Worm (Caenorhabditis elegans) whole organism, L4 larva: ENCODE results near the gene spe-45.
A peak's percentile ranks its signal among the peaks of the same experiment; 100 is the strongest.

ENCODE experiments used
- D1046.2 ChIP-seq: fragments of 200-800 bp; sonication (Bioruptor generic); IDR thresholded peaks from 2 replicates; pipeline ENCODE4 v1.3.6; 2022; ENCODE audit warnings: missing genetic modification characterization, missing compliant biosample characterization
- F37D6.2 ChIP-seq: sonication (generic microtip); optimal IDR thresholded peaks from 2 replicates; lab custom pipeline; 2016; ENCODE audit warnings: mild to moderate bottlenecking, missing genetic modification characterization, missing compliant biosample characterization
- F44E2.7 ChIP-seq: fragments of 200-800 bp; sonication (Bioruptor generic); IDR thresholded peaks from 2 replicates; pipeline ENCODE4 v2.1.2; 2022; ENCODE audit warnings: missing genetic modification characterization, missing compliant biosample characterization
- F49E8.2 ChIP-seq: sonication (generic microtip); optimal IDR thresholded peaks from 2 replicates; lab custom pipeline; 2016; ENCODE audit warnings: missing compliant biosample characterization, mild to moderate bottlenecking, missing genetic modification characterization, borderline replicate concordance
- R02D3.7 ChIP-seq: fragments of 150-350 bp; sonication (generic microtip); optimal IDR thresholded peaks from 3 replicates; lab custom pipeline; 2014; ENCODE audit warnings: missing biosample characterization, missing genetic modification characterization
- T26A8.4 ChIP-seq: fragments of 200-800 bp; sonication (Bioruptor generic); IDR thresholded peaks from 2 replicates; pipeline ENCODE4 v1.3.6; 2022; ENCODE audit warnings: missing genetic modification characterization, missing compliant biosample characterization
- Y105C5A.15 ChIP-seq: fragments of 200-800 bp; sonication (Bioruptor generic); IDR thresholded peaks from 2 replicates; pipeline ENCODE4 v1.3.6; 2022; ENCODE audit warnings: missing genetic modification characterization, missing compliant biosample characterization
- Y48G9A.11 ChIP-seq: fragments of 200-800 bp; sonication (Bioruptor generic); IDR thresholded peaks from 2 replicates; pipeline ENCODE4 v1.3.6; 2022; ENCODE audit warnings: missing genetic modification reagents, missing genetic modification characterization, missing compliant biosample characterization
- Y75B8A.6 ChIP-seq: fragments of 200-800 bp; sonication (Bioruptor generic); IDR thresholded peaks from 2 replicates; pipeline ENCODE4 v1.3.6; 2022; ENCODE audit warnings: missing genetic modification reagents, missing genetic modification characterization, missing compliant biosample characterization
- ZK337.2 ChIP-seq: fragments of 200-800 bp; sonication (Bioruptor generic); IDR thresholded peaks from 2 replicates; pipeline ENCODE4 v1.3.6; 2022; ENCODE audit warnings: missing genetic modification reagents, missing genetic modification characterization, missing compliant biosample characterization
- ZK546.5 ChIP-seq, 2 experiments: sonication (generic microtip); optimal IDR thresholded peaks; 2 replicates each; lab custom pipeline; 2017; ENCODE audit warnings: missing biosample characterization in 2 of 2, missing genetic modification characterization in 2 of 2
- aly-2 ChIP-seq: sonication (generic microtip); optimal IDR thresholded peaks from 2 replicates; lab custom pipeline; 2018; ENCODE audit warnings: missing biosample characterization, missing genetic modification characterization
- ama-1 ChIP-seq: fragments of 150-350 bp; optimal IDR thresholded peaks from 2 replicates; lab custom pipeline; 2014; ENCODE audit warnings: inconsistent platforms, mixed read lengths
- ceh-20 ChIP-seq: fragments of 200-800 bp; sonication (Bioruptor generic); IDR thresholded peaks from 2 replicates; pipeline ENCODE4 v1.3.6; 2022; ENCODE audit warnings: missing genetic modification reagents, missing genetic modification characterization, missing compliant biosample characterization
- ceh-28 ChIP-seq: fragments of 150-350 bp; optimal IDR thresholded peaks from 2 replicates; lab custom pipeline; 2014; ENCODE audit warnings: missing biosample characterization, missing genetic modification reagents, missing genetic modification characterization
- ceh-32 ChIP-seq: sonication (generic microtip); optimal IDR thresholded peaks from 2 replicates; lab custom pipeline; 2016; ENCODE audit warnings: mild to moderate bottlenecking, missing genetic modification characterization, missing compliant biosample characterization; ENCODE audit not compliant: poor library complexity
- ces-1 ChIP-seq: fragments of 150-350 bp; sonication (generic microtip); optimal IDR thresholded peaks from 4 replicates; lab custom pipeline; 2014; ENCODE audit warnings: missing biosample characterization, missing genetic modification reagents, missing genetic modification characterization
- cey-2 ChIP-seq: sonication (generic microtip); optimal IDR thresholded peaks from 3 replicates; lab custom pipeline; 2017; ENCODE audit warnings: missing genetic modification characterization, mild to moderate bottlenecking, missing compliant biosample characterization, antibody characterized with exemption, borderline replicate concordance; ENCODE audit not compliant: insufficient read depth
- daf-16 ChIP-seq, 3 experiments: sonication (generic microtip); optimal IDR thresholded peaks; 2 replicates each; lab custom pipeline; 2016 to 2017; ENCODE audit warnings: missing genetic modification characterization in 3 of 3, missing genetic modification reagents in 3 of 3, mild to moderate bottlenecking in 2 of 3, missing compliant biosample characterization in 2 of 3, missing biosample characterization in 1 of 3, moderate library complexity in 1 of 3
- daf-19 ChIP-seq: fragments of 200-800 bp; sonication (Bioruptor generic); conservative IDR thresholded peaks from 2 replicates; pipeline ENCODE4 v1.3.6; 2022; ENCODE audit warnings: missing genetic modification characterization, missing compliant biosample characterization
- dmd-6 ChIP-seq: fragments of 200-800 bp; sonication (Bioruptor generic); IDR thresholded peaks from 2 replicates; pipeline ENCODE4 v1.3.6; 2022; ENCODE audit warnings: missing genetic modification reagents, missing genetic modification characterization, missing compliant biosample characterization
- dmd-8 ChIP-seq: fragments of 200-800 bp; sonication (Bioruptor generic); IDR thresholded peaks from 2 replicates; pipeline ENCODE4 v1.3.6; 2022; ENCODE audit warnings: missing genetic modification characterization, missing compliant biosample characterization
- duxl-1 ChIP-seq: sonication (generic microtip); optimal IDR thresholded peaks from 2 replicates; lab custom pipeline; 2016; ENCODE audit warnings: mild to moderate bottlenecking, missing genetic modification characterization, moderate library complexity, missing compliant biosample characterization; ENCODE audit not compliant: poor library complexity
- egl-27 ChIP-seq: sonication (generic microtip); optimal IDR thresholded peaks from 3 replicates; lab custom pipeline; 2017; ENCODE audit warnings: missing biosample characterization, missing genetic modification reagents, missing genetic modification characterization
- egl-43 ChIP-seq: fragments of 200-800 bp; sonication (Bioruptor generic); IDR thresholded peaks from 2 replicates; pipeline ENCODE4 v1.3.6; 2022; ENCODE audit warnings: missing genetic modification reagents, missing genetic modification characterization, missing compliant biosample characterization
- fos-1 ChIP-seq: fragments of 150-350 bp; optimal IDR thresholded peaks from 2 replicates; lab custom pipeline; 2014; ENCODE audit warnings: missing biosample characterization, missing genetic modification characterization
- hlh-11 ChIP-seq: fragments of 200-800 bp; sonication (Bioruptor generic); optimal IDR thresholded peaks from 2 replicates; lab custom pipeline; 2018; ENCODE audit warnings: mild to moderate bottlenecking, missing genetic modification characterization, missing compliant biosample characterization
- jun-1 ChIP-seq: fragments of 150-350 bp; optimal IDR thresholded peaks from 2 replicates; lab custom pipeline; 2014; ENCODE audit warnings: missing biosample characterization, missing genetic modification reagents, missing genetic modification characterization
- lim-7 ChIP-seq: fragments of 200-800 bp; sonication (Bioruptor generic); IDR thresholded peaks from 2 replicates; pipeline ENCODE4 v1.3.6; 2022; ENCODE audit warnings: missing genetic modification characterization, missing compliant biosample characterization
- lin-13 ChIP-seq: fragments of 150-350 bp; optimal IDR thresholded peaks from 2 replicates; lab custom pipeline; 2014; ENCODE audit warnings: missing biosample characterization, missing genetic modification reagents, missing genetic modification characterization
- lin-39 ChIP-seq: fragments of 150-350 bp; optimal IDR thresholded peaks from 2 replicates; lab custom pipeline; 2014; ENCODE audit warnings: missing biosample characterization, missing genetic modification reagents, missing genetic modification characterization
- lir-3 ChIP-seq: sonication (generic microtip); optimal IDR thresholded peaks from 2 replicates; lab custom pipeline; 2016; ENCODE audit warnings: mild to moderate bottlenecking, missing genetic modification characterization, missing compliant biosample characterization
- madf-5 ChIP-seq, 2 experiments: fragments of 200-800 bp; sonication (Bioruptor generic); IDR thresholded peaks; 2 replicates each; pipeline ENCODE4 v1.3.6; 2022; ENCODE audit warnings: missing compliant biosample characterization in 2 of 2, missing genetic modification characterization in 2 of 2
- madf-9 ChIP-seq: fragments of 200-800 bp; sonication (Bioruptor generic); conservative IDR thresholded peaks from 2 replicates; pipeline ENCODE4 v1.3.6; 2022; ENCODE audit warnings: missing genetic modification reagents, missing genetic modification characterization, missing compliant biosample characterization
- mdl-1 ChIP-seq, 2 experiments: fragments of 150-350 bp in 1 of 2; sonication (generic microtip) in 1 of 2; optimal IDR thresholded peaks; 2 replicates each; lab custom pipeline; 2014 to 2017; ENCODE audit warnings: missing biosample characterization in 2 of 2, missing genetic modification characterization in 2 of 2
- mes-2 ChIP-seq: sonication (generic microtip); optimal IDR thresholded peaks from 2 replicates; lab custom pipeline; 2016; ENCODE audit warnings: missing genotype, mild to moderate bottlenecking, missing genetic modification characterization, missing compliant biosample characterization; ENCODE audit not compliant: poor library complexity, severe bottlenecking
- nhr-237 ChIP-seq: sonication (generic microtip); optimal IDR thresholded peaks from 2 replicates; lab custom pipeline; 2017; ENCODE audit warnings: missing biosample characterization, missing genetic modification characterization
- nhr-25 ChIP-seq: sonication (generic microtip); optimal IDR thresholded peaks from 2 replicates; lab custom pipeline; 2017; ENCODE audit warnings: missing genetic modification characterization, mild to moderate bottlenecking, missing compliant biosample characterization, antibody characterized with exemption, moderate library complexity, borderline replicate concordance; ENCODE audit not compliant: insufficient read depth
- nhr-41 ChIP-seq: fragments of 200-800 bp; sonication (Bioruptor generic); IDR thresholded peaks from 2 replicates; pipeline ENCODE4 v1.3.6; 2022; ENCODE audit warnings: missing genetic modification reagents, missing genetic modification characterization, missing compliant biosample characterization
- nhr-42 ChIP-seq: fragments of 200-800 bp; sonication (Bioruptor generic); IDR thresholded peaks from 2 replicates; pipeline ENCODE4 v1.3.6; 2022; ENCODE audit warnings: missing genetic modification characterization, missing compliant biosample characterization
- nhr-6 ChIP-seq: fragments of 150-350 bp; optimal IDR thresholded peaks from 2 replicates; lab custom pipeline; 2014; ENCODE audit warnings: missing biosample characterization, missing genetic modification characterization
- php-3 ChIP-seq: fragments of 200-800 bp; sonication (Bioruptor generic); IDR thresholded peaks from 2 replicates; pipeline ENCODE4 v1.3.6; 2022; ENCODE audit warnings: missing genetic modification reagents, missing genetic modification characterization, missing compliant biosample characterization
- rbr-2 ChIP-seq: sonication (generic microtip); optimal IDR thresholded peaks from 2 replicates; lab custom pipeline; 2016; ENCODE audit warnings: missing genotype, missing genetic modification characterization, missing compliant biosample characterization
- sdz-12 ChIP-seq: fragments of 200-800 bp; sonication (Bioruptor generic); optimal IDR thresholded peaks from 2 replicates; lab custom pipeline; 2018; ENCODE audit warnings: mild to moderate bottlenecking, missing genetic modification characterization, missing compliant biosample characterization
- snpc-4 ChIP-seq: fragments of 150-350 bp; optimal IDR thresholded peaks from 2 replicates; lab custom pipeline; 2014; ENCODE audit warnings: missing biosample characterization, missing genetic modification characterization
- spr-3 ChIP-seq: fragments of 200-800 bp; sonication (Bioruptor generic); optimal IDR thresholded peaks from 2 replicates; lab custom pipeline; 2018; ENCODE audit warnings: mild to moderate bottlenecking, missing genetic modification characterization, missing compliant biosample characterization
- tra-1 ChIP-seq: fragments of 200-800 bp; sonication (Bioruptor generic); IDR thresholded peaks from 2 replicates; pipeline ENCODE4 v1.3.6; 2022; ENCODE audit warnings: missing genetic modification reagents, missing genetic modification characterization, missing compliant biosample characterization
- zfp-3 ChIP-seq: fragments of 200-800 bp; sonication (Bioruptor generic); conservative IDR thresholded peaks from 2 replicates; pipeline ENCODE4 v1.3.6; 2022; ENCODE audit warnings: missing genetic modification reagents, missing genetic modification characterization, missing compliant biosample characterization
- zip-2 ChIP-seq: fragments of 150-350 bp; optimal IDR thresholded peaks from 2 replicates; lab custom pipeline; 2014; ENCODE audit warnings: missing biosample characterization, missing genetic modification characterization
- ztf-11 ChIP-seq: fragments of 150-350 bp; optimal IDR thresholded peaks from 2 replicates; lab custom pipeline; 2014; ENCODE audit warnings: missing biosample characterization, missing genetic modification characterization

Gene spe-45

ce11 chrIV:12427687-12428284 is 37.9 kb upstream of the spe-45 start (continued):
- TF ChIP-seq zfp-3 (GFP tag; lab: Robert Waterston, UW), result no peak
- no peak for TF ChIP-seq spr-3 (GFP tag; lab: Kevin White, UChicago)
- TF ChIP-seq Y105C5A.15 (GFP tag; lab: Robert Waterston, UW), result no peak
- no peak for TF ChIP-seq snpc-4 (tag; lab: Kevin White, UChicago)
- no peak for TF ChIP-seq R02D3.7 (tag; lab: Kevin White, UChicago)
- TF ChIP-seq F37D6.2, result no peak
- TF ChIP-seq fos-1 (tag; lab: Kevin White, UChicago), result no peak
- no peak for TF ChIP-seq lim-7 (GFP tag; lab: Robert Waterston, UW)
- TF ChIP-seq ztf-11 (tag; lab: Kevin White, UChicago), result no peak
- TF ChIP-seq daf-19 (GFP tag; lab: Robert Waterston, UW), result no peak
- no peak for TF ChIP-seq jun-1 (tag; lab: Kevin White, UChicago)
- no peak for TF ChIP-seq cey-2 (tag; lab: Kevin White, UChicago)
- no peak for TF ChIP-seq egl-27
- TF ChIP-seq ama-1 (lab: Kevin White, UChicago), result no peak
- TF ChIP-seq Y48G9A.11 (GFP tag; lab: Robert Waterston, UW), result no peak
- TF ChIP-seq lir-3 (tag; lab: Kevin White, UChicago), result no peak
- TF ChIP-seq D1046.2 (GFP tag; lab: Robert Waterston, UW), result no peak
- TF ChIP-seq nhr-25, result no peak
- no peak for TF ChIP-seq madf-9 (GFP tag; lab: Robert Waterston, UW)
- TF ChIP-seq nhr-6 (tag; lab: Kevin White, UChicago), result no peak
- TF ChIP-seq sdz-12 (GFP tag; lab: Kevin White, UChicago), result no peak
- no peak for TF ChIP-seq F49E8.2 (tag; lab: Kevin White, UChicago)
- TF ChIP-seq hlh-11 (tag; lab: Kevin White, UChicago), result peak; percentile 49
- no peak for TF ChIP-seq tra-1
- TF ChIP-seq dmd-8 (GFP tag; lab: Robert Waterston, UW), result no peak
- TF ChIP-seq T26A8.4 (GFP tag; lab: Robert Waterston, UW), result peak; percentile 47; the same call in 1 of the 2 replicates
- TF ChIP-seq nhr-41, result no peak
- no peak for TF ChIP-seq ceh-32 (tag; lab: Kevin White, UChicago)
- no peak for TF ChIP-seq daf-16 (GFP tag; optimal IDR thresholded peaks at IDR 0.05; lab: Kevin White, UChicago)
- no peak for TF ChIP-seq daf-16 (tag; optimal IDR thresholded peaks at IDR 0.05; lab: Kevin White, UChicago)
- no peak for TF ChIP-seq lin-13
- no peak for TF ChIP-seq ZK337.2 (GFP tag; lab: Robert Waterston, UW)
- TF ChIP-seq duxl-1 (tag; lab: Kevin White, UChicago), result no peak
- TF ChIP-seq madf-5 (GFP tag; IDR thresholded peaks at IDR 0.05; lab: Robert Waterston, UW), result peak in 1 of 2 experiments; percentile 99; a peak in 2 of 4 replicates
- no peak for TF ChIP-seq egl-43
- TF ChIP-seq ceh-20 (GFP tag; lab: Robert Waterston, UW), result no peak
- no peak for TF ChIP-seq aly-2
- TF ChIP-seq php-3, result 0 out of 2 replicates have a peak, but pooled peaks have one; percentile 13
- no peak for TF ChIP-seq mes-2 (tag; lab: Kevin White, UChicago)
- TF ChIP-seq ces-1, result no peak
- TF ChIP-seq mdl-1 (tag; optimal IDR thresholded peaks at IDR 0.05; lab: Kevin White, UChicago), result no peak
- 0 out of 2 replicates have a peak, but pooled peaks have one; percentile 32 for TF ChIP-seq F44E2.7 (GFP tag; lab: Robert Waterston, UW)
- no peak for TF ChIP-seq lin-39 (tag; lab: Kevin White, UChicago)
- TF ChIP-seq ceh-28 (tag; lab: Kevin White, UChicago), result no peak
- no peak for TF ChIP-seq dmd-6 (GFP tag; lab: Robert Waterston, UW)
- TF ChIP-seq ZK546.5 (tag; optimal IDR thresholded peaks at IDR 0.05; lab: Kevin White, UChicago), result no peak
- TF ChIP-seq rbr-2, result no peak
- no peak for TF ChIP-seq Y75B8A.6 (GFP tag; lab: Robert Waterston, UW)
- no peak for TF ChIP-seq zip-2 (tag; lab: Kevin White, UChicago)
- TF ChIP-seq nhr-42 (GFP tag; lab: Robert Waterston, UW), result no peak
- no peak for TF ChIP-seq nhr-237 (tag; lab: Kevin White, UChicago)
